Fruit fly (Drosophila melanogaster) whole organism, adult: ENCODE data around the gene Cip4.

Source experiments
- CG11617 ChIP-seq: fragments of 200-800 bp; sonication (Bioruptor generic); optimal IDR thresholded peaks from 2 replicates; lab custom pipeline; 2017; ENCODE audit warnings: mild to moderate bottlenecking, missing biosample characterization, missing genetic modification reagents, missing genetic modification characterization
- CG12768 ChIP-seq: fragments of 200-800 bp; sonication (Bioruptor generic); optimal IDR thresholded peaks from 2 replicates; lab custom pipeline; 2017; ENCODE audit warnings: missing biosample characterization, missing genetic modification characterization, mild to moderate bottlenecking, moderate library complexity, missing genetic modification reagents
- CG14711 ChIP-seq: fragments of 200-800 bp; sonication (Bioruptor generic); optimal IDR thresholded peaks from 2 replicates; lab custom pipeline; 2018; ENCODE audit warnings: missing biosample characterization, mild to moderate bottlenecking, missing genetic modification characterization, moderate library complexity
- CG1620 ChIP-seq: fragments of 200-800 bp; sonication (Bioruptor generic); optimal IDR thresholded peaks from 2 replicates; lab custom pipeline; 2016; ENCODE audit warnings: missing biosample characterization, missing genetic modification characterization
- CG33017 ChIP-seq: fragments of 200-800 bp; sonication (Bioruptor generic); optimal IDR thresholded peaks from 2 replicates; lab custom pipeline; 2018; ENCODE audit warnings: missing biosample characterization, mild to moderate bottlenecking, missing genetic modification characterization, moderate library complexity
- CG5204 ChIP-seq: fragments of 200-800 bp; sonication (Bioruptor generic); optimal IDR thresholded peaks from 2 replicates; lab custom pipeline; 2016; ENCODE audit warnings: missing biosample characterization, missing genetic modification characterization
- CG7045 ChIP-seq: fragments of 200-800 bp; sonication (Bioruptor generic); optimal IDR thresholded peaks from 2 replicates; lab custom pipeline; 2017; ENCODE audit warnings: missing biosample characterization, mild to moderate bottlenecking, missing genetic modification characterization
- CG7101 ChIP-seq: fragments of 200-800 bp; sonication (Bioruptor generic); optimal IDR thresholded peaks from 2 replicates; lab custom pipeline; 2018; ENCODE audit warnings: missing biosample characterization, mild to moderate bottlenecking, missing genetic modification characterization, moderate library complexity
- Clk ChIP-seq: fragments of 200-800 bp; sonication (Bioruptor generic); optimal IDR thresholded peaks from 2 replicates; lab custom pipeline; 2017; ENCODE audit warnings: missing biosample characterization, missing genetic modification characterization
- Crg-1 ChIP-seq: fragments of 200-800 bp; sonication (Bioruptor generic); optimal IDR thresholded peaks from 2 replicates; lab custom pipeline; 2016; ENCODE audit warnings: missing biosample characterization, missing genetic modification characterization
- Hr96 ChIP-seq: fragments of 200-800 bp; sonication (Bioruptor generic); optimal IDR thresholded peaks from 2 replicates; lab custom pipeline; 2016; ENCODE audit warnings: missing biosample characterization, missing genetic modification characterization
- Mnt ChIP-seq: fragments of 200-800 bp; sonication (Bioruptor generic); optimal IDR thresholded peaks from 2 replicates; lab custom pipeline; 2016; ENCODE audit warnings: missing biosample characterization, mild to moderate bottlenecking, missing genetic modification characterization
- bab1 ChIP-seq: fragments of 200-800 bp; sonication (Bioruptor generic); optimal IDR thresholded peaks from 3 replicates; lab custom pipeline; 2019; ENCODE audit warnings: missing biosample characterization, mild to moderate bottlenecking, missing genetic modification characterization, moderate library complexity
- cic ChIP-seq: fragments of 200-800 bp; sonication (Bioruptor generic); optimal IDR thresholded peaks from 2 replicates; lab custom pipeline; 2017; ENCODE audit warnings: missing biosample characterization, mild to moderate bottlenecking, missing genetic modification characterization, moderate library complexity
- cnc ChIP-seq, 2 experiments: fragments of >200 bp; optimal IDR thresholded peaks; 2 replicates each; lab custom pipeline; 2017
- kay ChIP-seq: fragments of 200-800 bp; sonication (Bioruptor generic); peaks from one replicate; lab custom pipeline; 2016; ENCODE audit warnings: missing biosample characterization, missing genetic modification characterization, borderline replicate concordance
- ovo ChIP-seq: fragments of 200-800 bp; sonication (Bioruptor generic); optimal IDR thresholded peaks from 2 replicates; lab custom pipeline; 2016; ENCODE audit warnings: missing biosample characterization, missing genetic modification characterization
- pad ChIP-seq: fragments of 200-800 bp; sonication (Bioruptor generic); optimal IDR thresholded peaks from 3 replicates; lab custom pipeline; 2017; ENCODE audit warnings: missing biosample characterization, missing genetic modification characterization, mild to moderate bottlenecking, moderate library complexity, missing genetic modification reagents
- tj ChIP-seq: fragments of 200-800 bp; sonication (Bioruptor generic); optimal IDR thresholded peaks from 3 replicates; lab custom pipeline; 2017; ENCODE audit warnings: missing biosample characterization, mild to moderate bottlenecking, missing genetic modification characterization, moderate library complexity
- toe ChIP-seq: fragments of 200-800 bp; sonication (Bioruptor generic); optimal IDR thresholded peaks from 2 replicates; lab custom pipeline; 2016; ENCODE audit warnings: missing biosample characterization, missing genetic modification characterization

Gene Cip4

dm6 chr3L:4346379-4346778 is 17.5 kb downstream of the Cip4 start:
- TF ChIP-seq cic (GFP tag; lab: Kevin White, UChicago) (no peak), CG5204 (no peak), ovo (GFP tag; lab: Kevin White, UChicago) (no peak), Mnt (GFP tag; lab: Kevin White, UChicago) (no peak), CG7045 (GFP tag; lab: Kevin White, UChicago) (no peak), tj (GFP tag; lab: Kevin White, UChicago) (no peak), kay (GFP tag; lab: Kevin White, UChicago) (no peak), cnc (optimal IDR thresholded peaks at IDR 0.05; lab: Kevin White, UChicago) (no peak), Hr96 (GFP tag; lab: Kevin White, UChicago) (no peak), Crg-1 (GFP tag; lab: Kevin White, UChicago) (no peak), CG33017 (tag; lab: Kevin White, UChicago) (no peak), CG12768 (GFP tag; lab: Kevin White, UChicago) (no peak)

dm6 chr3L:4341078-4341477 is 22.8 kb downstream of the Cip4 start:
- no peak for TF ChIP-seq toe (GFP tag; lab: Kevin White, UChicago)
- TF ChIP-seq CG12768 (GFP tag; lab: Kevin White, UChicago) = no peak
- TF ChIP-seq pad (GFP tag; lab: Kevin White, UChicago) = no peak
- TF ChIP-seq CG7045 (GFP tag; lab: Kevin White, UChicago) = no peak
- peak; percentile 11 for TF ChIP-seq kay (GFP tag; lab: Kevin White, UChicago)
- no peak for TF ChIP-seq CG11617 (GFP tag; lab: Kevin White, UChicago)
- TF ChIP-seq CG7101 (tag; lab: Kevin White, UChicago) = no peak

- no peak for TF ChIP-seq ovo (GFP tag; lab: Kevin White, UChicago)
- TF ChIP-seq pad (GFP tag; lab: Kevin White, UChicago) = no peak
- TF ChIP-seq CG5204 = no peak
- no peak for TF ChIP-seq toe (GFP tag; lab: Kevin White, UChicago)
- no peak for TF ChIP-seq CG7101 (tag; lab: Kevin White, UChicago)
- no peak for TF ChIP-seq kay (GFP tag; lab: Kevin White, UChicago)
- no peak for TF ChIP-seq CG33017 (tag; lab: Kevin White, UChicago)
- TF ChIP-seq CG12768 (GFP tag; lab: Kevin White, UChicago) = no peak
Observed at dm6 chr3L:4340227-4340626, 23.7 kb downstream of the Cip4 start.

- TF ChIP-seq CG33017 (tag; lab: Kevin White, UChicago) = no peak
- no peak for TF ChIP-seq toe (GFP tag; lab: Kevin White, UChicago)
- TF ChIP-seq ovo (GFP tag; lab: Kevin White, UChicago) = no peak
Observed at dm6 chr3L:4339525-4339924, 24.4 kb downstream of the Cip4 start.

dm6 chr3L:4336588-4336987 is 27.3 kb downstream of the Cip4 start:
- TF ChIP-seq toe (GFP tag; lab: Kevin White, UChicago) (no peak), CG12768 (GFP tag; lab: Kevin White, UChicago) (no peak), CG5204 (no peak), CG7101 (tag; lab: Kevin White, UChicago) (no peak), CG33017 (tag; lab: Kevin White, UChicago) (no peak), Mnt (GFP tag; lab: Kevin White, UChicago) (no peak), kay (GFP tag; lab: Kevin White, UChicago) (no peak), ovo (GFP tag; lab: Kevin White, UChicago) (no peak), CG1620 (GFP tag; lab: Kevin White, UChicago) (no peak), cic (GFP tag; lab: Kevin White, UChicago) (no peak), Clk (GFP tag; lab: Kevin White, UChicago) (no peak), tj (GFP tag; lab: Kevin White, UChicago) (no peak), CG11617 (GFP tag; lab: Kevin White, UChicago) (no peak), CG7045 (GFP tag; lab: Kevin White, UChicago) (no peak), Crg-1 (GFP tag; lab: Kevin White, UChicago) (no peak), cnc (optimal IDR thresholded peaks at IDR 0.05; lab: Kevin White, UChicago) (no peak)

- TF ChIP-seq Clk (GFP tag; lab: Kevin White, UChicago) (no peak), CG7101 (tag; lab: Kevin White, UChicago) (no peak), cic (GFP tag; lab: Kevin White, UChicago) (no peak), CG7045 (GFP tag; lab: Kevin White, UChicago) (no peak), cnc (optimal IDR thresholded peaks at IDR 0.05; lab: Kevin White, UChicago) (no peak), ovo (GFP tag; lab: Kevin White, UChicago) (no peak), Hr96 (GFP tag; lab: Kevin White, UChicago) (no peak), CG5204 (no peak), toe (GFP tag; lab: Kevin White, UChicago) (no peak), CG12768 (GFP tag; lab: Kevin White, UChicago) (no peak), kay (GFP tag; lab: Kevin White, UChicago) (no peak), tj (GFP tag; lab: Kevin White, UChicago) (no peak), bab1 (no peak), pad (GFP tag; lab: Kevin White, UChicago) (no peak), CG33017 (tag; lab: Kevin White, UChicago) (no peak), CG1620 (GFP tag; lab: Kevin White, UChicago) (no peak), CG14711 (tag; lab: Kevin White, UChicago) (no peak), Mnt (GFP tag; lab: Kevin White, UChicago) (no peak), CG11617 (GFP tag; lab: Kevin White, UChicago) (no peak), Crg-1 (GFP tag; lab: Kevin White, UChicago) (no peak)
Observed at dm6 chr3L:4328048-4328447, 35.9 kb downstream of the Cip4 start.
